Fruit fly (Drosophila melanogaster) whole organism, embryonic: ENCODE data around the gene Rtnl1.

Experiments used
- Bgb ChIP-seq: fragments of 200-800 bp; sonication (Bioruptor generic); IDR thresholded peaks from 2 replicates; pipeline ENCODE4 v1.3.6; 2022; ENCODE audit warnings: missing biosample characterization, missing genetic modification characterization; ENCODE audit not compliant: partially characterized antibody
- CG10147 ChIP-seq: fragments of 200-800 bp; sonication (Bioruptor generic); optimal IDR thresholded peaks from 2 replicates; lab custom pipeline; 2019; ENCODE audit warnings: missing biosample characterization, mild to moderate bottlenecking, missing genetic modification characterization, moderate library complexity
- CG10274 ChIP-seq: fragments of 200-800 bp; sonication (Bioruptor generic); optimal IDR thresholded peaks from 3 replicates; lab custom pipeline; 2017; ENCODE audit warnings: missing biosample characterization, mild to moderate bottlenecking, missing genetic modification characterization
- CG10321 ChIP-seq: fragments of 200-800 bp; sonication (Bioruptor generic); IDR thresholded peaks from 2 replicates; pipeline ENCODE4 v1.3.6; 2022; ENCODE audit warnings: missing biosample characterization, missing genetic modification characterization
- CG10431 ChIP-seq: fragments of 200-800 bp; sonication (Bioruptor generic); optimal IDR thresholded peaks from 3 replicates; lab custom pipeline; 2018; ENCODE audit warnings: missing biosample characterization, mild to moderate bottlenecking, missing genetic modification characterization
- CG10654 ChIP-seq: fragments of 200-800 bp; sonication (Bioruptor generic); optimal IDR thresholded peaks from 2 replicates; lab custom pipeline; 2016; ENCODE audit warnings: missing biosample characterization, missing genetic modification characterization
- CG11085 ChIP-seq: fragments of 200-800 bp; sonication (Bioruptor generic); IDR thresholded peaks from 2 replicates; pipeline ENCODE4 v1.3.6; 2022; ENCODE audit warnings: missing biosample characterization, missing genetic modification characterization
- CG11398 ChIP-seq: fragments of 200-800 bp; sonication (Bioruptor generic); optimal IDR thresholded peaks from 2 replicates; lab custom pipeline; 2016; ENCODE audit warnings: missing biosample characterization, missing genetic modification characterization
- CG11560 ChIP-seq: fragments of 200-800 bp; sonication (Bioruptor generic); IDR thresholded peaks from 3 replicates; pipeline ENCODE4 v1.3.6; 2022; ENCODE audit warnings: missing biosample characterization, missing genetic modification characterization
- CG12071 ChIP-seq: fragments of 200-800 bp; sonication (Bioruptor generic); optimal IDR thresholded peaks from 3 replicates; lab custom pipeline; 2018; ENCODE audit warnings: missing biosample characterization, mild to moderate bottlenecking, missing genetic modification characterization
- CG12942 ChIP-seq: fragments of 200-800 bp; sonication (Bioruptor generic); optimal IDR thresholded peaks from 3 replicates; lab custom pipeline; 2016; ENCODE audit warnings: missing biosample characterization, missing genetic modification characterization
- CG13624 ChIP-seq: fragments of 200-800 bp; sonication (Bioruptor generic); optimal IDR thresholded peaks from 2 replicates; lab custom pipeline; 2016; ENCODE audit warnings: missing biosample characterization, missing genetic modification characterization
- CG14710 ChIP-seq: fragments of 200-800 bp; sonication (Bioruptor generic); optimal IDR thresholded peaks from 3 replicates; lab custom pipeline; 2019; ENCODE audit warnings: missing biosample characterization, mild to moderate bottlenecking, missing genetic modification characterization, moderate library complexity
- CG17359 ChIP-seq: fragments of 200-800 bp; sonication (Bioruptor generic); optimal IDR thresholded peaks from 3 replicates; lab custom pipeline; 2018; ENCODE audit warnings: missing biosample characterization, mild to moderate bottlenecking, missing genetic modification characterization, moderate library complexity
- CG17385 ChIP-seq: fragments of 200-800 bp; sonication (Bioruptor generic); optimal IDR thresholded peaks from 3 replicates; lab custom pipeline; 2018; ENCODE audit warnings: missing biosample characterization, mild to moderate bottlenecking, missing genetic modification characterization
- CG17612 ChIP-seq: fragments of 200-800 bp; sonication (Bioruptor generic); IDR thresholded peaks from 2 replicates; pipeline ENCODE4 v1.3.6; 2022; ENCODE audit warnings: missing biosample characterization, missing genetic modification characterization
- CG17802 ChIP-seq: fragments of 200-800 bp; sonication (Bioruptor generic); optimal IDR thresholded peaks from 2 replicates; lab custom pipeline; 2018; ENCODE audit warnings: missing biosample characterization, mild to moderate bottlenecking, missing genetic modification characterization, moderate library complexity
- CG31224 ChIP-seq: fragments of 200-800 bp; sonication (Bioruptor generic); IDR thresholded peaks from 2 replicates; pipeline ENCODE4 v1.3.6; 2022; ENCODE audit warnings: missing biosample characterization, missing genetic modification characterization
- CG3838 ChIP-seq: fragments of 200-800 bp; sonication (Bioruptor generic); optimal IDR thresholded peaks from 3 replicates; lab custom pipeline; 2016; ENCODE audit warnings: missing biosample characterization, missing genetic modification characterization
- CG3995 ChIP-seq: fragments of 200-800 bp; sonication (Bioruptor generic); optimal IDR thresholded peaks from 3 replicates; lab custom pipeline; 2016; ENCODE audit warnings: missing biosample characterization, missing genetic modification characterization
- CG4328 ChIP-seq: fragments of 200-800 bp; sonication (Bioruptor generic); optimal IDR thresholded peaks from 3 replicates; lab custom pipeline; 2017; ENCODE audit warnings: missing biosample characterization, missing genetic modification reagents, missing genetic modification characterization
- CG4707 ChIP-seq: fragments of 200-800 bp; sonication (Bioruptor generic); optimal IDR thresholded peaks from 2 replicates; lab custom pipeline; 2018; ENCODE audit warnings: missing biosample characterization, mild to moderate bottlenecking, missing genetic modification characterization, moderate library complexity
- CG6272 ChIP-seq: fragments of 200-800 bp; sonication (Bioruptor generic); IDR thresholded peaks from 2 replicates; pipeline ENCODE4 v1.3.6; 2022; ENCODE audit warnings: missing biosample characterization, missing genetic modification characterization
- CG6854 ChIP-seq: fragments of 200-800 bp; sonication (Bioruptor generic); optimal IDR thresholded peaks from 3 replicates; lab custom pipeline; 2017; ENCODE audit warnings: missing biosample characterization, mild to moderate bottlenecking, missing genetic modification characterization
- CG7745 ChIP-seq: fragments of 200-800 bp; sonication (Bioruptor generic); optimal IDR thresholded peaks from 2 replicates; lab custom pipeline; 2018; ENCODE audit warnings: missing biosample characterization, mild to moderate bottlenecking, missing genetic modification characterization, moderate library complexity
- CG8388 ChIP-seq: fragments of 200-800 bp; sonication (Bioruptor generic); optimal IDR thresholded peaks from 2 replicates; lab custom pipeline; 2019; ENCODE audit warnings: missing biosample characterization, mild to moderate bottlenecking, missing genetic modification characterization, moderate library complexity
- CHES-1-like ChIP-seq: fragments of 200-800 bp; sonication (Bioruptor generic); optimal IDR thresholded peaks from 2 replicates; lab custom pipeline; 2016; ENCODE audit warnings: missing biosample characterization, missing genetic modification characterization
- Dip3 ChIP-seq: fragments of 200-800 bp; sonication (Bioruptor generic); optimal IDR thresholded peaks from 3 replicates; lab custom pipeline; 2016; ENCODE audit warnings: missing biosample characterization, missing genetic modification characterization
- Doc2 ChIP-seq: fragments of 200-800 bp; sonication (Bioruptor generic); IDR thresholded peaks from 2 replicates; pipeline ENCODE4 v1.3.6; 2022; ENCODE audit warnings: missing biosample characterization, missing genetic modification characterization
- E2f1 ChIP-seq: fragments of 200-800 bp; sonication (Bioruptor generic); IDR thresholded peaks from 2 replicates; pipeline ENCODE4 v1.3.6; 2022; ENCODE audit warnings: missing biosample characterization, missing genetic modification characterization
- Elba2 ChIP-seq: fragments of 200-800 bp; sonication (Bioruptor generic); optimal IDR thresholded peaks from 3 replicates; lab custom pipeline; 2016; ENCODE audit warnings: missing biosample characterization, missing genetic modification characterization
- Hey ChIP-seq: fragments of 200-800 bp; sonication (Bioruptor generic); optimal IDR thresholded peaks from 3 replicates; lab custom pipeline; 2018; ENCODE audit warnings: missing biosample characterization, mild to moderate bottlenecking, missing genetic modification characterization
- MBD-R2 ChIP-seq: fragments of 200-800 bp; sonication (Bioruptor generic); IDR thresholded peaks from 2 replicates; pipeline ENCODE4 v1.3.6; 2022; ENCODE audit warnings: missing biosample characterization, missing genetic modification characterization
- Ravus ChIP-seq: fragments of 200-800 bp; sonication (Bioruptor generic); IDR thresholded peaks from 2 replicates; pipeline ENCODE4 v1.3.6; 2022; ENCODE audit warnings: missing biosample characterization, missing genetic modification characterization
- Rx ChIP-seq: fragments of 200-800 bp; sonication (Bioruptor generic); IDR thresholded peaks from 2 replicates; pipeline ENCODE4 v1.3.6; 2022; ENCODE audit warnings: missing biosample characterization, missing genetic modification characterization
- ci ChIP-seq: fragments of 200-800 bp; sonication (Bioruptor generic); IDR thresholded peaks from 3 replicates; pipeline ENCODE4 v1.3.6; 2022; ENCODE audit warnings: missing biosample characterization, missing genetic modification characterization
- dimm ChIP-seq: fragments of 200-800 bp; sonication (Bioruptor generic); IDR thresholded peaks from 2 replicates; pipeline ENCODE4 v1.3.6; 2022; ENCODE audit warnings: missing biosample characterization, missing genetic modification characterization
- dm ChIP-seq: fragments of 200-800 bp; sonication (Bioruptor generic); optimal IDR thresholded peaks from 3 replicates; lab custom pipeline; 2016; ENCODE audit warnings: missing biosample characterization, missing genetic modification characterization
- fd102C ChIP-seq: fragments of 200-800 bp; sonication (Bioruptor generic); optimal IDR thresholded peaks from 2 replicates; lab custom pipeline; 2018; ENCODE audit warnings: missing biosample characterization, mild to moderate bottlenecking, missing genetic modification characterization, moderate library complexity
- insv ChIP-seq, 2 experiments: fragments of 200-800 bp; sonication (Bioruptor generic); optimal IDR thresholded peaks; 3 replicates each; lab custom pipeline; 2016 to 2018; ENCODE audit warnings: missing biosample characterization in 2 of 2, missing genetic modification characterization in 2 of 2
- jigr1 ChIP-seq: fragments of 200-800 bp; sonication (Bioruptor generic); IDR thresholded peaks from 3 replicates; pipeline ENCODE4 v1.3.6; 2022; ENCODE audit warnings: missing biosample characterization, missing genetic modification characterization
- klu ChIP-seq: fragments of 200-800 bp; sonication (Bioruptor generic); IDR thresholded peaks from 2 replicates; pipeline ENCODE4 v1.3.6; 2022; ENCODE audit warnings: missing biosample characterization, missing genetic modification characterization
- maf-S ChIP-seq: fragments of 200-800 bp; sonication (Bioruptor generic); optimal IDR thresholded peaks from 2 replicates; lab custom pipeline; 2016; ENCODE audit warnings: missing biosample characterization, missing genetic modification characterization
- org-1 ChIP-seq: fragments of 200-800 bp; sonication (Bioruptor generic); optimal IDR thresholded peaks from 2 replicates; lab custom pipeline; 2017; ENCODE audit warnings: missing biosample characterization, missing genetic modification characterization
- pros ChIP-seq: fragments of 200-800 bp; sonication (Bioruptor generic); optimal IDR thresholded peaks from 3 replicates; lab custom pipeline; 2019; ENCODE audit warnings: missing biosample characterization, mild to moderate bottlenecking, missing genetic modification characterization, moderate library complexity
- schlank ChIP-seq: fragments of 200-800 bp; sonication (Bioruptor generic); optimal IDR thresholded peaks from 2 replicates; lab custom pipeline; 2018; ENCODE audit warnings: missing biosample characterization, mild to moderate bottlenecking, missing genetic modification characterization
- sens-2 ChIP-seq: fragments of 200-800 bp; sonication (Bioruptor generic); IDR thresholded peaks from 2 replicates; pipeline ENCODE4 v1.3.6; 2022; ENCODE audit warnings: missing biosample characterization, missing genetic modification characterization
- tup ChIP-seq: fragments of 200-800 bp; sonication (Bioruptor generic); optimal IDR thresholded peaks from 2 replicates; lab custom pipeline; 2016; ENCODE audit warnings: missing biosample characterization, mild to moderate bottlenecking, missing genetic modification characterization, moderate library complexity
- twi ChIP-seq: fragments of 200-800 bp; optimal IDR thresholded peaks from 2 replicates; lab custom pipeline; 2019; ENCODE audit warnings: missing biosample characterization, mild to moderate bottlenecking, missing genetic modification characterization, moderate library complexity
- zen ChIP-seq: fragments of 200-800 bp; sonication (Bioruptor generic); optimal IDR thresholded peaks from 3 replicates; lab custom pipeline; 2018; ENCODE audit warnings: missing biosample characterization, mild to moderate bottlenecking, missing genetic modification characterization, moderate library complexity

Gene Rtnl1

dm6 chr2L:5052367-5052914 is 42.9 kb upstream of the Rtnl1 start, which contains the start of gene senju (continued):
- TF ChIP-seq zen (tag; lab: Kevin White, UChicago) (peak; percentile 53), CG4707 (GFP tag; lab: Kevin White, UChicago) (peak; percentile 65), CG17802 (no peak), pros (GFP tag; lab: Kevin White, UChicago) (peak; percentile 20), jigr1 (GFP tag; lab: Robert Waterston, UW) (peak; percentile 47; the same call in 1 of the 3 replicates), org-1 (GFP tag; lab: Kevin White, UChicago) (peak; percentile 85), sens-2 (GFP tag; lab: Robert Waterston, UW) (peak; percentile 76), CG10654 (GFP tag; lab: Kevin White, UChicago) (peak; percentile 76), CG6854 (peak; percentile 75), Ravus (no peak; the same call in 1 of the 2 replicates), CG13624 (GFP tag; lab: Kevin White, UChicago) (peak; percentile 89), CG11560 (tag; lab: Robert Waterston, UW) (no peak), CG11398 (peak; percentile 85), CG14710 (tag; lab: Kevin White, UChicago) (peak; percentile 69), CG12071 (peak; percentile 77), klu (GFP tag; lab: Robert Waterston, UW) (peak; percentile 41; the same call in 1 of the 2 replicates), CG10431 (peak; percentile 49), CG11085 (GFP tag; lab: Robert Waterston, UW) (peak; percentile 51), Doc2 (GFP tag; lab: Robert Waterston, UW) (no peak), CG3995 (GFP tag; lab: Kevin White, UChicago) (peak; percentile 56), insv (GFP tag; optimal IDR thresholded peaks at IDR 0.05; lab: Kevin White, UChicago) (peak in 1 of 2 experiments; percentile 64), Bgb (GFP tag; lab: Robert Waterston, UW) (peak; percentile 48; the same call in 1 of the 2 replicates), CG17359 (tag; lab: Kevin White, UChicago) (peak; percentile 78), dimm (GFP tag; lab: Robert Waterston, UW) (no peak), tup (GFP tag; lab: Kevin White, UChicago) (no peak), CG12942 (GFP tag; lab: Kevin White, UChicago) (peak; percentile 84), CG31224 (GFP tag; lab: Robert Waterston, UW) (peak; percentile 63), CG10274 (GFP tag; lab: Kevin White, UChicago) (peak; percentile 21), Elba2 (no peak), CG8388 (GFP tag; lab: Kevin White, UChicago) (peak; percentile 81), twi (tag; lab: Kevin White, UChicago) (peak; percentile 48), fd102C (GFP tag; lab: Kevin White, UChicago) (no peak), E2f1 (GFP tag; lab: Robert Waterston, UW) (peak; percentile 74), CG4328 (GFP tag; lab: Kevin White, UChicago) (peak; percentile 83), dm (GFP tag; lab: Kevin White, UChicago) (peak; percentile 95), CG3838 (peak; percentile 33), CG10147 (GFP tag; lab: Kevin White, UChicago) (peak; percentile 64), CG7745 (tag; lab: Kevin White, UChicago) (no peak), CG6272 (GFP tag; lab: Robert Waterston, UW) (0 out of 2 replicates have a peak, but pooled peaks have one; percentile 27), CHES-1-like (peak; percentile 96), Hey (tag; lab: Kevin White, UChicago) (peak; percentile 69), CG17612 (GFP tag; lab: Robert Waterston, UW) (no peak), Dip3 (GFP tag; lab: Kevin White, UChicago) (peak; percentile 63), ci (GFP tag; lab: Robert Waterston, UW) (peak; percentile 96), maf-S (GFP tag; lab: Kevin White, UChicago) (peak; percentile 65), CG10321 (GFP tag; lab: Robert Waterston, UW) (0 out of 2 replicates have a peak, but pooled peaks have one; percentile 32), MBD-R2 (GFP tag; lab: Robert Waterston, UW) (peak; percentile 98), Rx (peak; percentile 87), schlank (tag; lab: Kevin White, UChicago) (peak; percentile 76), CG17385 (GFP tag; lab: Kevin White, UChicago) (peak; percentile 83)
